Fruit fly (Drosophila melanogaster) whole organism, embryonic: Measurements from ENCODE around the gene CG10513.
A peak's percentile ranks its signal among the peaks of the same experiment; 100 is the strongest.

Experiments used
- Abd-B ChIP-seq: fragments of 200-800 bp; sonication (Bioruptor generic); optimal IDR thresholded peaks from 2 replicates; lab custom pipeline; 2018; ENCODE audit warnings: missing biosample characterization, mild to moderate bottlenecking, missing genetic modification characterization, moderate library complexity
- Adf1 ChIP-seq: fragments of 200-800 bp; sonication (Bioruptor generic); IDR thresholded peaks from 2 replicates; pipeline ENCODE4 v1.3.6; 2022; ENCODE audit warnings: missing biosample characterization, missing genetic modification characterization
- Atf-2 ChIP-seq: fragments of 200-800 bp; sonication (Bioruptor generic); optimal IDR thresholded peaks from 2 replicates; lab custom pipeline; 2016; ENCODE audit warnings: missing biosample characterization, missing genetic modification characterization
- Atf3 ChIP-seq: fragments of 200-800 bp; sonication (Bioruptor generic); optimal IDR thresholded peaks from 3 replicates; lab custom pipeline; 2016; ENCODE audit warnings: missing biosample characterization, missing genetic modification characterization
- C15 ChIP-seq: fragments of 200-800 bp; sonication (Bioruptor generic); IDR thresholded peaks from 3 replicates; pipeline ENCODE4 v1.3.6; 2022; ENCODE audit warnings: missing biosample characterization, missing genetic modification characterization
- CG1024 ChIP-seq: fragments of 200-800 bp; sonication (Bioruptor generic); IDR thresholded peaks from 2 replicates; pipeline ENCODE4 v1.3.6; 2022; ENCODE audit warnings: missing biosample characterization, missing genetic modification characterization
- CG10366 ChIP-seq: fragments of 200-800 bp; sonication (Bioruptor generic); IDR thresholded peaks from 2 replicates; pipeline ENCODE4 v1.3.6; 2022; ENCODE audit warnings: missing biosample characterization, missing genetic modification characterization
- CG11247 ChIP-seq: fragments of 200-800 bp; sonication (Bioruptor generic); IDR thresholded peaks from 2 replicates; pipeline ENCODE4 v1.3.6; 2022; ENCODE audit warnings: missing biosample characterization, missing genetic modification characterization
- CG14441 ChIP-seq: fragments of 200-800 bp; sonication (Bioruptor generic); IDR thresholded peaks from 2 replicates; pipeline ENCODE4 v1.3.6; 2022; ENCODE audit warnings: missing biosample characterization, missing genetic modification characterization
- CG15601 ChIP-seq: fragments of 200-800 bp; sonication (Bioruptor generic); optimal IDR thresholded peaks from 3 replicates; lab custom pipeline; 2019; ENCODE audit warnings: missing biosample characterization, mild to moderate bottlenecking, missing genetic modification characterization, moderate library complexity
- CG1602 ChIP-seq: fragments of 200-800 bp; sonication (Bioruptor generic); optimal IDR thresholded peaks from 3 replicates; lab custom pipeline; 2016; ENCODE audit warnings: missing biosample characterization, missing genetic modification characterization
- CG3847 ChIP-seq: fragments of 200-800 bp; sonication (Bioruptor generic); IDR thresholded peaks from 2 replicates; pipeline ENCODE4 v1.3.6; 2022; ENCODE audit warnings: missing biosample characterization, missing genetic modification characterization
- CG4424 ChIP-seq: fragments of 200-800 bp; sonication (Bioruptor generic); optimal IDR thresholded peaks from 3 replicates; lab custom pipeline; 2016; ENCODE audit warnings: missing biosample characterization, missing genetic modification characterization
- CG5245 ChIP-seq: fragments of 200-800 bp; sonication (Bioruptor generic); optimal IDR thresholded peaks from 3 replicates; lab custom pipeline; 2016; ENCODE audit warnings: missing biosample characterization, missing genetic modification characterization
- CG7786 ChIP-seq: fragments of 200-800 bp; sonication (Bioruptor generic); optimal IDR thresholded peaks from 2 replicates; lab custom pipeline; 2016; ENCODE audit warnings: missing biosample characterization, missing genetic modification characterization
- CG7987 ChIP-seq: fragments of 200-800 bp; sonication (Bioruptor generic); optimal IDR thresholded peaks from 2 replicates; lab custom pipeline; 2018; ENCODE audit warnings: missing biosample characterization, mild to moderate bottlenecking, missing genetic modification characterization, moderate library complexity
- CG8765 ChIP-seq: fragments of 200-800 bp; sonication (Bioruptor generic); IDR thresholded peaks from 2 replicates; pipeline ENCODE4 v1.3.6; 2022; ENCODE audit warnings: missing biosample characterization, missing genetic modification characterization
- CG9876 ChIP-seq: fragments of 200-800 bp; sonication (Bioruptor generic); optimal IDR thresholded peaks from 2 replicates; lab custom pipeline; 2016; ENCODE audit warnings: missing biosample characterization, missing genetic modification characterization
- D19A ChIP-seq: fragments of 200-800 bp; optimal IDR thresholded peaks from 3 replicates; lab custom pipeline; 2019; ENCODE audit warnings: missing biosample characterization, mild to moderate bottlenecking, missing genetic modification characterization, moderate library complexity
- Deaf1 ChIP-seq: fragments of 200-800 bp; optimal IDR thresholded peaks from 3 replicates; lab custom pipeline; 2019; ENCODE audit warnings: missing biosample characterization, mild to moderate bottlenecking, missing genetic modification characterization, moderate library complexity
- Dp ChIP-seq: fragments of 200-800 bp; sonication (Bioruptor generic); optimal IDR thresholded peaks from 2 replicates; lab custom pipeline; 2018; ENCODE audit warnings: missing biosample characterization, mild to moderate bottlenecking, missing genetic modification characterization, moderate library complexity
- ERR ChIP-seq: fragments of 200-800 bp; sonication (Bioruptor generic); optimal IDR thresholded peaks from 2 replicates; lab custom pipeline; 2016; ENCODE audit warnings: missing biosample characterization, missing genetic modification characterization
- Ets65A ChIP-seq: fragments of 200-800 bp; sonication (Bioruptor generic); peaks from one replicate; lab custom pipeline; 2016; ENCODE audit warnings: missing biosample characterization, missing genetic modification characterization
- Ets97D ChIP-seq: fragments of 200-800 bp; sonication (Bioruptor generic); optimal IDR thresholded peaks from 3 replicates; lab custom pipeline; 2016; ENCODE audit warnings: missing biosample characterization, missing genetic modification characterization
- H15 ChIP-seq: fragments of 200-800 bp; sonication (Bioruptor generic); IDR thresholded peaks from 3 replicates; pipeline ENCODE4 v1.3.6; 2022; ENCODE audit warnings: missing biosample characterization, missing genetic modification characterization
- Hsf ChIP-seq: fragments of 200-800 bp; sonication (Bioruptor generic); optimal IDR thresholded peaks from 3 replicates; lab custom pipeline; 2016; ENCODE audit warnings: missing biosample characterization, missing genetic modification characterization
- Max ChIP-seq: fragments of 200-800 bp; sonication (Bioruptor generic); optimal IDR thresholded peaks from 2 replicates; lab custom pipeline; 2016; ENCODE audit warnings: missing biosample characterization, mild to moderate bottlenecking, missing genetic modification characterization
- Sox102F ChIP-seq: fragments of 200-800 bp; sonication (Bioruptor generic); optimal IDR thresholded peaks from 2 replicates; lab custom pipeline; 2018; ENCODE audit warnings: missing biosample characterization, mild to moderate bottlenecking, missing genetic modification characterization, moderate library complexity
- ap ChIP-seq: fragments of 200-800 bp; sonication (Bioruptor generic); IDR thresholded peaks from 2 replicates; pipeline ENCODE4 v1.3.6; 2022; ENCODE audit warnings: missing biosample characterization, missing genetic modification characterization
- cato ChIP-seq: fragments of 200-800 bp; sonication (Bioruptor generic); optimal IDR thresholded peaks from 2 replicates; lab custom pipeline; 2016; ENCODE audit warnings: missing biosample characterization, missing genetic modification characterization, borderline replicate concordance
- caup ChIP-seq: fragments of 200-800 bp; sonication (Bioruptor generic); optimal IDR thresholded peaks from 3 replicates; lab custom pipeline; 2017; ENCODE audit warnings: missing biosample characterization, mild to moderate bottlenecking, missing genetic modification characterization, moderate library complexity; ENCODE audit not compliant: severe bottlenecking
- cg ChIP-seq: fragments of 200-800 bp; sonication (Bioruptor generic); optimal IDR thresholded peaks from 3 replicates; lab custom pipeline; 2019; ENCODE audit warnings: missing biosample characterization, mild to moderate bottlenecking, missing genetic modification characterization, moderate library complexity
- crp ChIP-seq, 2 experiments: fragments of 200-800 bp; sonication (Bioruptor generic); optimal IDR thresholded peaks; 2 replicates in 1 of 2; 3 replicates in 1 of 2; lab custom pipeline; 2017; ENCODE audit warnings: missing biosample characterization in 2 of 2, missing genetic modification characterization in 2 of 2, mild to moderate bottlenecking in 1 of 2, moderate library complexity in 1 of 2
- da ChIP-seq: fragments of 200-800 bp; sonication (Bioruptor generic); optimal IDR thresholded peaks from 2 replicates; lab custom pipeline; 2016; ENCODE audit warnings: missing biosample characterization, missing genetic modification characterization
- dan ChIP-seq: fragments of 200-800 bp; sonication (Bioruptor generic); IDR thresholded peaks from 2 replicates; pipeline ENCODE4 v1.3.6; 2022; ENCODE audit warnings: missing biosample characterization, missing genetic modification characterization
- dmrt99B ChIP-seq: fragments of 200-800 bp; sonication (Bioruptor generic); optimal IDR thresholded peaks from 2 replicates; lab custom pipeline; 2018; ENCODE audit warnings: missing biosample characterization, mild to moderate bottlenecking, missing genetic modification characterization, moderate library complexity
- exex ChIP-seq: fragments of 200-800 bp; sonication (Bioruptor generic); optimal IDR thresholded peaks from 4 replicates; lab custom pipeline; 2018; ENCODE audit warnings: missing biosample characterization, mild to moderate bottlenecking, missing genetic modification characterization, moderate library complexity
- eyg ChIP-seq: fragments of 200-800 bp; sonication (Bioruptor generic); optimal IDR thresholded peaks from 3 replicates; lab custom pipeline; 2016; ENCODE audit warnings: missing biosample characterization, missing genetic modification characterization
- fd64A ChIP-seq: fragments of 200-800 bp; sonication (Bioruptor generic); optimal IDR thresholded peaks from 3 replicates; lab custom pipeline; 2018; ENCODE audit warnings: missing biosample characterization, mild to moderate bottlenecking, missing genetic modification characterization
- grau ChIP-seq: fragments of 200-800 bp; optimal IDR thresholded peaks from 3 replicates; lab custom pipeline; 2019; ENCODE audit warnings: missing biosample characterization, mild to moderate bottlenecking, missing genetic modification characterization, moderate library complexity
- klu ChIP-seq: fragments of 200-800 bp; sonication (Bioruptor generic); IDR thresholded peaks from 2 replicates; pipeline ENCODE4 v1.3.6; 2022; ENCODE audit warnings: missing biosample characterization, missing genetic modification characterization
- onecut ChIP-seq: fragments of 200-800 bp; sonication (Bioruptor generic); IDR thresholded peaks from 2 replicates; pipeline ENCODE4 v1.3.6; 2022; ENCODE audit warnings: missing biosample characterization, missing genetic modification characterization
- otp ChIP-seq: fragments of 200-800 bp; sonication (Bioruptor generic); IDR thresholded peaks from 3 replicates; pipeline ENCODE4, ENCODE4 v1.3.6; 2022; ENCODE audit warnings: missing biosample characterization, missing genetic modification characterization
- scrt ChIP-seq: fragments of 200-800 bp; sonication (Bioruptor generic); optimal IDR thresholded peaks from 2 replicates; lab custom pipeline; 2018; ENCODE audit warnings: missing biosample characterization, mild to moderate bottlenecking, missing genetic modification characterization, moderate library complexity
- sima ChIP-seq: fragments of 200-800 bp; sonication (Bioruptor generic); optimal IDR thresholded peaks from 2 replicates; lab custom pipeline; 2016; ENCODE audit warnings: missing biosample characterization, missing genetic modification characterization
- slou ChIP-seq: fragments of 200-800 bp; sonication (Bioruptor generic); optimal IDR thresholded peaks from 3 replicates; lab custom pipeline; 2016; ENCODE audit warnings: missing biosample characterization, missing genetic modification characterization
- slp2 ChIP-seq: fragments of 200-800 bp; sonication (Bioruptor generic); optimal IDR thresholded peaks from 2 replicates; lab custom pipeline; 2016; ENCODE audit warnings: missing biosample characterization, missing genetic modification characterization
- wek ChIP-seq: fragments of 200-800 bp; sonication (Bioruptor generic); optimal IDR thresholded peaks from 3 replicates; lab custom pipeline; 2018; ENCODE audit warnings: missing biosample characterization, mild to moderate bottlenecking, missing genetic modification characterization, moderate library complexity
- zen2 ChIP-seq: fragments of 200-800 bp; sonication (Bioruptor generic); IDR thresholded peaks from 3 replicates; pipeline ENCODE4 v1.3.6; 2022; ENCODE audit warnings: missing biosample characterization, missing genetic modification characterization; ENCODE audit not compliant: partially characterized antibody

The CG10513 gene

dm6 chr3R:25232271-25232989 lies 44.6 kb downstream of the CG10513 start, which contains the start of gene Cad96Cb (continued):
- TF ChIP-seq CG5245 (GFP tag; lab: Kevin White, UChicago) (peak; percentile 82), Ets65A (peak; percentile 95), Deaf1 (tag; lab: Kevin White, UChicago) (no peak), exex (no peak), slou (GFP tag; lab: Kevin White, UChicago) (peak; percentile 35), crp (GFP tag; optimal IDR thresholded peaks at IDR 0.05; lab: Kevin White, UChicago) (peak in 1 of 2 experiments; percentile 43), da (GFP tag; lab: Kevin White, UChicago) (peak; percentile 41), ERR (GFP tag; lab: Kevin White, UChicago) (peak; percentile 54), CG8765 (no peak), slp2 (GFP tag; lab: Kevin White, UChicago) (peak; percentile 82), CG1024 (0 out of 2 replicates have a peak, but pooled peaks have one; percentile 12), CG4424 (GFP tag; lab: Kevin White, UChicago) (peak; percentile 92), CG15601 (tag; lab: Kevin White, UChicago) (peak; percentile 88), CG14441 (GFP tag; lab: Robert Waterston, UW) (0 out of 2 replicates have a peak, but pooled peaks have one; percentile 11), cg (no peak), H15 (peak; percentile 64; the same call in 1 of the 3 replicates), Atf3 (GFP tag; lab: Kevin White, UChicago) (peak; percentile 80), dmrt99B (peak; percentile 93), eyg (peak; percentile 75), CG7987 (GFP tag; lab: Kevin White, UChicago) (no peak), Atf-2 (GFP tag; lab: Kevin White, UChicago) (peak; percentile 88), CG7786 (GFP tag; lab: Kevin White, UChicago) (peak; percentile 56), wek (peak; percentile 35), cato (GFP tag; lab: Kevin White, UChicago) (peak; percentile 71), ap (GFP tag; lab: Robert Waterston, UW) (peak; percentile 43; the same call in 1 of the 2 replicates), caup (peak; percentile 66), klu (GFP tag; lab: Robert Waterston, UW) (peak; percentile 10; the same call in 1 of the 2 replicates), Max (GFP tag; lab: Kevin White, UChicago) (peak; percentile 78), dan (GFP tag; lab: Robert Waterston, UW) (peak; percentile 63; the same call in 1 of the 2 replicates), CG9876 (GFP tag; lab: Kevin White, UChicago) (peak; percentile 27), CG1602 (GFP tag; lab: Kevin White, UChicago) (peak; percentile 73), Abd-B (GFP tag; lab: Kevin White, UChicago) (peak; percentile 77), C15 (GFP tag; lab: Robert Waterston, UW) (no peak; the same call in 2 of the 3 replicates), scrt (GFP tag; lab: Kevin White, UChicago) (peak; percentile 48), Hsf (GFP tag; lab: Kevin White, UChicago) (peak; percentile 81), fd64A (GFP tag; lab: Kevin White, UChicago) (peak; percentile 36), CG10366 (GFP tag; lab: Robert Waterston, UW) (peak; percentile 30; the same call in 1 of the 2 replicates), CG3847 (GFP tag; lab: Robert Waterston, UW) (peak; percentile 41; the same call in 1 of the 2 replicates), D19A (tag; lab: Kevin White, UChicago) (peak; percentile 84), Sox102F (GFP tag; lab: Kevin White, UChicago) (peak; percentile 86), Dp (GFP tag; lab: Kevin White, UChicago) (no peak), onecut (GFP tag; lab: Robert Waterston, UW) (peak; percentile 75), CG11247 (GFP tag; lab: Robert Waterston, UW) (peak; percentile 30; the same call in 1 of the 2 replicates), Adf1 (no peak), zen2 (GFP tag; lab: Robert Waterston, UW) (no peak), Ets97D (GFP tag; lab: Kevin White, UChicago) (peak; percentile 28), grau (tag; lab: Kevin White, UChicago) (peak; percentile 81), sima (GFP tag; lab: Kevin White, UChicago) (peak; percentile 30), otp (peak; percentile 38; the same call in 1 of the 3 replicates)
